Fruit fly (Drosophila melanogaster): ENCODE measurements around the gene PolE1.

- peak; percentile 75 for TF ChIP-seq ATbp (GFP tag; optimal IDR thresholded peaks at IDR 0.05)
- peak; percentile 75 for TF ChIP-seq CG11247 (GFP tag; IDR thresholded peaks at IDR 0.05)
- TF ChIP-seq Sox100B (GFP tag; optimal IDR thresholded peaks at IDR 0.05), result peak; percentile 72
- no peak for TF ChIP-seq Kr (GFP tag; optimal IDR thresholded peaks at IDR 0.05)
- TF ChIP-seq onecut (GFP tag; IDR thresholded peaks at IDR 0.05), result peak; percentile 81
- no peak for TF ChIP-seq unc-4 (GFP tag; IDR thresholded peaks at IDR 0.05; ENCODE audit: partially characterized antibody)
- TF ChIP-seq Bgb (GFP tag; IDR thresholded peaks at IDR 0.05; ENCODE audit: partially characterized antibody), result no peak
- TF ChIP-seq ems (GFP tag; optimal IDR thresholded peaks at IDR 0.05), result peak; percentile 71
- peak; percentile 97 for TF ChIP-seq Med (GFP tag)
- no peak for TF ChIP-seq CG15479 (GFP tag; optimal IDR thresholded peaks at IDR 0.05)
- peak; percentile 77 for TF ChIP-seq HmgZ (tag; optimal IDR thresholded peaks at IDR 0.05)
Measured at dm6 chr3R:23326292-23326691, 21.6 kb upstream of the PolE1 start.
